Fruit fly (Drosophila melanogaster) whole organism, wandering third instar larva: ENCODE results near the gene CG46467.
A peak's percentile ranks its signal among the peaks of the same experiment; 100 is the strongest.

Experiments
- CG32264 ChIP-seq: fragments of 200-800 bp; sonication (Bioruptor generic); optimal IDR thresholded peaks from 2 replicates; lab custom pipeline; 2016; ENCODE audit warnings: missing biosample characterization, missing genetic modification characterization
- CG9705 ChIP-seq: fragments of 200-800 bp; sonication (Bioruptor generic); optimal IDR thresholded peaks from 2 replicates; lab custom pipeline; 2018; ENCODE audit warnings: missing biosample characterization, mild to moderate bottlenecking, missing genetic modification characterization
- CrebA ChIP-seq: fragments of 200-800 bp; sonication (Bioruptor generic); optimal IDR thresholded peaks from 2 replicates; lab custom pipeline; 2016; ENCODE audit warnings: missing biosample characterization, mild to moderate bottlenecking, missing genetic modification characterization, borderline replicate concordance
- Dfd ChIP-seq: fragments of >200 bp; optimal IDR thresholded peaks from 2 replicates; lab custom pipeline; 2017; ENCODE audit warnings: missing biosample characterization, missing genetic modification characterization
- Dif ChIP-seq: fragments of 200-275, 200-300 bp; sonication (Bioruptor generic); optimal IDR thresholded peaks from 2 replicates; lab custom pipeline; 2018; ENCODE audit warnings: missing biosample characterization, missing genetic modification characterization; ENCODE audit not compliant: partially characterized antibody
- GATAd ChIP-seq: sonication (Bioruptor generic); optimal IDR thresholded peaks from 2 replicates; lab custom pipeline; 2016; ENCODE audit warnings: missing biosample characterization, missing genetic modification characterization
- HLH106 ChIP-seq: fragments of 200-800 bp; optimal IDR thresholded peaks from 3 replicates; lab custom pipeline; 2019; ENCODE audit warnings: missing biosample characterization, mild to moderate bottlenecking, missing genetic modification characterization, moderate library complexity
- Hnf4 ChIP-seq: fragments of 200-800 bp; sonication (Bioruptor generic); optimal IDR thresholded peaks from 2 replicates; lab custom pipeline; 2016; ENCODE audit warnings: missing biosample characterization, mild to moderate bottlenecking, missing genetic modification characterization
- Hr78 ChIP-seq: fragments of >200 bp; optimal IDR thresholded peaks from 2 replicates; lab custom pipeline; 2017; ENCODE audit warnings: missing biosample characterization, missing genetic modification characterization
- Hr83 ChIP-seq: fragments of 200-300 bp; sonication (Bioruptor generic); optimal IDR thresholded peaks from 2 replicates; lab custom pipeline; 2016; ENCODE audit warnings: missing biosample characterization, mild to moderate bottlenecking, missing genetic modification characterization, moderate library complexity; ENCODE audit not compliant: poor library complexity, severe bottlenecking
- Jra ChIP-seq: sonication (Bioruptor generic); optimal IDR thresholded peaks from 2 replicates; lab custom pipeline; 2016; ENCODE audit warnings: missing biosample characterization, missing genetic modification characterization
- Mio ChIP-seq: sonication (Bioruptor generic); optimal IDR thresholded peaks from 2 replicates; lab custom pipeline; 2016; ENCODE audit warnings: missing biosample characterization, missing genetic modification characterization
- Myc ChIP-seq: fragments of >200 bp; optimal IDR thresholded peaks from 2 replicates; lab custom pipeline; 2017
- N ChIP-seq: fragments of >200 bp; optimal IDR thresholded peaks from 2 replicates; lab custom pipeline; 2018; ENCODE audit warnings: missing biosample characterization, missing external identifiers, missing genetic modification characterization
- OdsH ChIP-seq: fragments of 200-800 bp; sonication (Bioruptor generic); optimal IDR thresholded peaks from 2 replicates; lab custom pipeline; 2016; ENCODE audit warnings: missing biosample characterization, mild to moderate bottlenecking, missing genetic modification characterization
- Rel ChIP-seq, 2 experiments: fragments of 200-800 bp; sonication (Bioruptor generic) in 1 of 2; optimal IDR thresholded peaks; 2 replicates in 1 of 2; 3 replicates in 1 of 2; lab custom pipeline; 2016 to 2019; ENCODE audit warnings: mild to moderate bottlenecking in 2 of 2, missing biosample characterization in 2 of 2, missing genetic modification characterization in 2 of 2, moderate library complexity in 1 of 2
- Sp1 ChIP-seq: fragments of 200-800 bp; sonication (Bioruptor generic); optimal IDR thresholded peaks from 3 replicates; lab custom pipeline; 2019; ENCODE audit warnings: missing biosample characterization, mild to moderate bottlenecking, missing genetic modification characterization, moderate library complexity
- Vsx2 ChIP-seq: fragments of 200-300, 225-300 bp; sonication (Bioruptor generic); optimal IDR thresholded peaks from 2 replicates; lab custom pipeline; 2018; ENCODE audit warnings: missing biosample characterization, missing genetic modification characterization; ENCODE audit not compliant: partially characterized antibody
- br ChIP-seq: fragments of 200-800 bp; sonication (Bioruptor generic); optimal IDR thresholded peaks from 2 replicates; lab custom pipeline; 2016; ENCODE audit warnings: missing biosample characterization, missing genetic modification characterization
- dl ChIP-seq, 2 experiments: fragments of 175-275, 200-275 bp in 1 of 2; fragments of 200-275 bp in 1 of 2; sonication (Bioruptor generic); optimal IDR thresholded peaks; lab custom pipeline; 2018; ENCODE audit warnings: mild to moderate bottlenecking in 2 of 2, missing biosample characterization in 2 of 2, missing genetic modification characterization in 2 of 2, moderate library complexity in 2 of 2; ENCODE audit not compliant: partially characterized antibody in 2 of 2, insufficient read depth in 1 of 2
- dsf ChIP-seq: sonication (Bioruptor generic); optimal IDR thresholded peaks from 2 replicates; lab custom pipeline; 2016; ENCODE audit warnings: missing biosample characterization, missing genetic modification characterization, borderline replicate concordance
- ey ChIP-seq: fragments of 200-800 bp; sonication (Bioruptor generic); optimal IDR thresholded peaks from 2 replicates; lab custom pipeline; 2016; ENCODE audit warnings: missing biosample characterization, missing genetic modification characterization
- foxo ChIP-seq, 2 experiments: fragments of 200-800 bp; sonication (Bioruptor generic); optimal IDR thresholded peaks; 2 replicates in 1 of 2; 3 replicates in 1 of 2; lab custom pipeline; 2016 to 2017; ENCODE audit warnings: missing biosample characterization in 2 of 2, missing genetic modification characterization in 2 of 2
- fru ChIP-seq: fragments of 200-800 bp; sonication (Bioruptor generic); optimal IDR thresholded peaks from 3 replicates; lab custom pipeline; 2016; ENCODE audit warnings: missing biosample characterization, mild to moderate bottlenecking, missing genetic modification characterization
- h ChIP-seq: fragments of 200-800 bp; sonication (Bioruptor generic); optimal IDR thresholded peaks from 3 replicates; lab custom pipeline; 2016; ENCODE audit warnings: missing biosample characterization, mild to moderate bottlenecking, missing genetic modification characterization
- jim ChIP-seq: fragments of 175-275, 200-325 bp; sonication (Bioruptor generic); optimal IDR thresholded peaks from 2 replicates; lab custom pipeline; 2016; ENCODE audit warnings: missing biosample characterization, mild to moderate bottlenecking, missing genetic modification characterization
- lola ChIP-seq: fragments of >200 bp; optimal IDR thresholded peaks from 2 replicates; lab custom pipeline; 2017; ENCODE audit warnings: missing biosample characterization, missing genetic modification characterization
- pan ChIP-seq: fragments of >200 bp; optimal IDR thresholded peaks from 2 replicates; lab custom pipeline; 2017
- psq ChIP-seq: fragments of 200-800 bp; sonication (Bioruptor generic); optimal IDR thresholded peaks from 3 replicates; lab custom pipeline; 2017; ENCODE audit warnings: missing biosample characterization, mild to moderate bottlenecking, missing genetic modification characterization, moderate library complexity
- sage ChIP-seq: fragments of 200-800 bp; sonication (Bioruptor generic); optimal IDR thresholded peaks from 2 replicates; lab custom pipeline; 2016; ENCODE audit warnings: missing biosample characterization, mild to moderate bottlenecking, missing genetic modification characterization
- sv ChIP-seq: fragments of 200-800 bp; sonication (Bioruptor generic); optimal IDR thresholded peaks from 3 replicates; lab custom pipeline; 2016; ENCODE audit warnings: missing biosample characterization, missing genetic modification characterization
- tai ChIP-seq: sonication (Bioruptor generic); optimal IDR thresholded peaks from 2 replicates; lab custom pipeline; 2016; ENCODE audit warnings: missing biosample characterization, missing genetic modification characterization
- usp ChIP-seq: fragments of >200 bp; optimal IDR thresholded peaks from 2 replicates; lab custom pipeline; 2017; ENCODE audit warnings: missing biosample characterization, missing genetic modification characterization
- woc ChIP-seq: sonication (Bioruptor generic); optimal IDR thresholded peaks from 2 replicates; lab custom pipeline; 2016; ENCODE audit warnings: missing biosample characterization, mild to moderate bottlenecking, missing genetic modification characterization

The CG46467 gene

DNA sequence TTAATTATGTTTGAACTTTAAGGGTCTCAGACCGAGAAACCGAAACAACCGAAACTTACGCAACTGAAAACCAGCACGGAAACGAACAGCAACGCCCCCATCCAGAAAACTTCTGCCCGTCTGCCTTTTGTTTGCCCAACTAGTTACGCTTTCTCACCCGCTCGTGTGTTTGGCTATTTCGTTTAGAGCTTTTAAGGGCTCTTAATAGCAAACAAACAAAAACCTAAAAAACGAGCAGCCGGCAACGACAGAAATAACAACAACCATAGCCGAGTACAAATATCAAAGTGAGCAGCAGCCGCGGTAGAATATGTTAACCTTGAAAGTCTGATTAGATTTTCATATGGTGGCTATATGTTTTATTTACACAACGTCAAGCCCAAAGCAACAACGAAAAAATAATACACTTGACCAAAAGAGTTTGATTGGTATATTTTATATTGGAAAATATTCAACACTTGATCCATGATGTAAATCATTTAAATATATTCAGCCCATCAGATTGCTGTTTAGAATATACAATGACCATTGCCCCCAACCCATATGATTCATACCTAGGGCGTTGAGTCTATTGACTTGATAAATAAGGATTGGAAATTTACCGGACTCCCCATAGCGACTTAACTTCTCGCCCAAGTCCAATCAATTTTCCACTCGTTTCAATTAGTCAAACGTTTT is 70.0 kb downstream of the CG46467 start:
- TF ChIP-seq usp (no peak), Mio (GFP tag; lab: Kevin White, UChicago) (no peak), Sp1 (GFP tag; lab: Kevin White, UChicago) (no peak), lola (GFP tag; lab: Kevin White, UChicago) (no peak), foxo (GFP tag; optimal IDR thresholded peaks at IDR 0.05; lab: Kevin White, UChicago) (no peak), Hnf4 (GFP tag; lab: Kevin White, UChicago) (no peak), CG32264 (GFP tag; lab: Kevin White, UChicago) (no peak), Hr83 (GFP tag; lab: Kevin White, UChicago) (no peak), woc (GFP tag; lab: Kevin White, UChicago) (no peak), N (no peak), tai (GFP tag; lab: Kevin White, UChicago) (no peak), jim (GFP tag; lab: Kevin White, UChicago) (no peak), dsf (GFP tag; lab: Kevin White, UChicago) (no peak), GATAd (GFP tag; lab: Kevin White, UChicago) (no peak), Hr78 (no peak)

DNA sequence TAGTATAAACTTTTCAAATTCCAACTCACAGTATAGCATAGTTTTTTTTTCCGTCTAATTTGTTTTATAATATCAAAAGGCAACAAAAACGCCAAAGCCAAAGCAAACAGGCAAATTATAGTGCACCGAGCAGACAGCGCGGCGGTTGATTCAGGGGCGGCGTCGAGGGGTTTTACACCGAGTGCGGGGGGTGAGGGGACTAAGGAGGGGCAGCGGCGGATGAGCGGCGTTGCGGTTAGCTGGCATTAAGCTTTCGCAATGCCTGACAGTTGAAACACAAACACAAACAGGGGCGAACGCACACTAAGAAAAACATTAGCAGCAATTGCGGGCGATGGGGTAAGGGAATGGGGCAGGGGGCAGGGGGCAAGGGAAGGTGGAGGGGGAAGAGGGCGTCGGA is 72.0 kb downstream of the CG46467 start:
- TF ChIP-seq GATAd (GFP tag; lab: Kevin White, UChicago) (no peak), tai (GFP tag; lab: Kevin White, UChicago) (no peak), Mio (GFP tag; lab: Kevin White, UChicago) (no peak), Sp1 (GFP tag; lab: Kevin White, UChicago) (no peak), Rel (GFP tag; optimal IDR thresholded peaks at IDR 0.05; lab: Kevin White, UChicago) (no peak), Rel (tag; optimal IDR thresholded peaks at IDR 0.05; lab: Kevin White, UChicago) (no peak), sage (no peak), lola (GFP tag; lab: Kevin White, UChicago) (no peak), Myc (lab: Kevin White, UChicago) (no peak), fru (no peak)

DNA sequence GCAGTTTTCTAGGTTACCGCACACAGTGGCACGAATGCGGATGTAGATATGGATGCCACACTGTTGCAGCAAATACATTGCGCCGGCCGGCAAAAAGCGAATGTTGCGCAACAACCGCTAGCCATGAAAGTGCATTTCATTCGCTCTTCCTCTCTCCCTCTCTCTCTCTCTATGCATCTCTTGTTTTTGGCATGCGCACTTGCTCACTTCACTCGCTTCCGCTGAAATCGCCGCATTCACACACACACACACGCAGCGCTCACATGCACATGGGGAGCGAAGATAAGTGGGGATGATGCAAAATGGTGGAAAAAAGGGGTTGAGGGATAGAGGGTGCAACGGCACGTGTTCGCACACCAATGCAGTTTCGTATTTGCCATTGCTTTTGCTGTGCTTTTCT is 75.4 kb downstream of the CG46467 start:
- no peak for TF ChIP-seq sv (GFP tag; lab: Kevin White, UChicago)
- TF ChIP-seq Hr78, result no peak
- TF ChIP-seq HLH106 (tag; lab: Kevin White, UChicago), result no peak
- no peak for TF ChIP-seq Jra
- no peak for TF ChIP-seq foxo (GFP tag; optimal IDR thresholded peaks at IDR 0.05; lab: Kevin White, UChicago)
- TF ChIP-seq CrebA (GFP tag; lab: Kevin White, UChicago), result no peak
- TF ChIP-seq OdsH, result no peak
- TF ChIP-seq N, result no peak
- no peak for TF ChIP-seq jim (GFP tag; lab: Kevin White, UChicago)
- TF ChIP-seq Hnf4 (GFP tag; lab: Kevin White, UChicago), result no peak
- TF ChIP-seq fru, result no peak
- no peak for TF ChIP-seq Dif (GFP tag; lab: Kevin White, UChicago)
- no peak for TF ChIP-seq Sp1 (GFP tag; lab: Kevin White, UChicago)
- peak; percentile 11 for TF ChIP-seq br (GFP tag; lab: Kevin White, UChicago)
- no peak for TF ChIP-seq Myc (lab: Kevin White, UChicago)
- TF ChIP-seq h (GFP tag; lab: Kevin White, UChicago), result peak; percentile 4
- no peak for TF ChIP-seq Rel (GFP tag; optimal IDR thresholded peaks at IDR 0.05; lab: Kevin White, UChicago)
- no peak for TF ChIP-seq Rel (tag; optimal IDR thresholded peaks at IDR 0.05; lab: Kevin White, UChicago)
- TF ChIP-seq GATAd (GFP tag; lab: Kevin White, UChicago), result no peak
- TF ChIP-seq CG9705 (GFP tag; lab: Kevin White, UChicago), result no peak
- no peak for TF ChIP-seq sage
- no peak for TF ChIP-seq lola (GFP tag; lab: Kevin White, UChicago)
- no peak for TF ChIP-seq dsf (GFP tag; lab: Kevin White, UChicago)
- TF ChIP-seq Mio (GFP tag; lab: Kevin White, UChicago), result no peak
- TF ChIP-seq usp, result no peak
- no peak for TF ChIP-seq pan (lab: Kevin White, UChicago)
- peak; percentile 24 for TF ChIP-seq Vsx2
- no peak for TF ChIP-seq Dfd (GFP tag; lab: Kevin White, UChicago)
- TF ChIP-seq ey (GFP tag; lab: Kevin White, UChicago), result no peak
- no peak for TF ChIP-seq Hr83 (GFP tag; lab: Kevin White, UChicago)
- peak; percentile 27 for TF ChIP-seq psq (GFP tag; lab: Kevin White, UChicago)
- no peak for TF ChIP-seq dl (GFP tag; optimal IDR thresholded peaks at IDR 0.05; lab: Kevin White, UChicago; ENCODE audit: insufficient read depth in 1 of 2, partially characterized antibody in 2 of 2)
- TF ChIP-seq, all 38 proteins: peak for 4
